Worm (Caenorhabditis elegans) whole organism, L4 larva: Measurements from ENCODE around the gene F56C3.9.

ENCODE experiments used
- F37D6.2 ChIP-seq: sonication (generic microtip); optimal IDR thresholded peaks from 2 replicates; lab custom pipeline; 2016; ENCODE audit warnings: mild to moderate bottlenecking, missing genetic modification characterization, missing compliant biosample characterization
- F44E2.7 ChIP-seq: fragments of 200-800 bp; sonication (Bioruptor generic); IDR thresholded peaks from 2 replicates; pipeline ENCODE4 v2.1.2; 2022; ENCODE audit warnings: missing genetic modification characterization, missing compliant biosample characterization
- F49E8.2 ChIP-seq: sonication (generic microtip); optimal IDR thresholded peaks from 2 replicates; lab custom pipeline; 2016; ENCODE audit warnings: missing compliant biosample characterization, mild to moderate bottlenecking, missing genetic modification characterization, borderline replicate concordance
- Y48G9A.11 ChIP-seq: fragments of 200-800 bp; sonication (Bioruptor generic); IDR thresholded peaks from 2 replicates; pipeline ENCODE4 v1.3.6; 2022; ENCODE audit warnings: missing genetic modification reagents, missing genetic modification characterization, missing compliant biosample characterization
- Y5F2A.4 ChIP-seq: fragments of 200-800 bp; sonication (Bioruptor generic); optimal IDR thresholded peaks from 2 replicates; lab custom pipeline; 2018; ENCODE audit warnings: mild to moderate bottlenecking, missing genetic modification characterization, missing compliant biosample characterization
- aha-1 ChIP-seq: fragments of 150-350 bp; peaks from one replicate; lab custom pipeline; 2014; ENCODE audit warnings: missing biosample characterization, missing genetic modification characterization
- arid-1 ChIP-seq: fragments of 200-800 bp; sonication (Bioruptor generic); conservative IDR thresholded peaks from 2 replicates; pipeline ENCODE4 v1.3.6; 2022; ENCODE audit warnings: missing genetic modification reagents, missing genetic modification characterization, missing compliant biosample characterization
- attf-4 ChIP-seq: sonication (generic microtip); optimal IDR thresholded peaks from 3 replicates; lab custom pipeline; 2017; ENCODE audit warnings: missing biosample characterization, missing genetic modification characterization
- ceh-20 ChIP-seq: fragments of 200-800 bp; sonication (Bioruptor generic); IDR thresholded peaks from 2 replicates; pipeline ENCODE4 v1.3.6; 2022; ENCODE audit warnings: missing genetic modification reagents, missing genetic modification characterization, missing compliant biosample characterization
- ceh-28 ChIP-seq: fragments of 150-350 bp; optimal IDR thresholded peaks from 2 replicates; lab custom pipeline; 2014; ENCODE audit warnings: missing biosample characterization, missing genetic modification reagents, missing genetic modification characterization
- ceh-32 ChIP-seq: sonication (generic microtip); optimal IDR thresholded peaks from 2 replicates; lab custom pipeline; 2016; ENCODE audit warnings: mild to moderate bottlenecking, missing genetic modification characterization, missing compliant biosample characterization; ENCODE audit not compliant: poor library complexity
- ceh-62 ChIP-seq: sonication (generic microtip); optimal IDR thresholded peaks from 2 replicates; lab custom pipeline; 2017; ENCODE audit warnings: missing biosample characterization, missing genetic modification characterization
- ceh-82 ChIP-seq: sonication (generic microtip); optimal IDR thresholded peaks from 2 replicates; lab custom pipeline; 2017; ENCODE audit warnings: missing biosample characterization, missing genetic modification characterization
- cey-2 ChIP-seq: sonication (generic microtip); optimal IDR thresholded peaks from 3 replicates; lab custom pipeline; 2017; ENCODE audit warnings: missing genetic modification characterization, mild to moderate bottlenecking, missing compliant biosample characterization, antibody characterized with exemption, borderline replicate concordance; ENCODE audit not compliant: insufficient read depth
- daf-19 ChIP-seq: fragments of 200-800 bp; sonication (Bioruptor generic); conservative IDR thresholded peaks from 2 replicates; pipeline ENCODE4 v1.3.6; 2022; ENCODE audit warnings: missing genetic modification characterization, missing compliant biosample characterization
- daf-8 ChIP-seq: fragments of 200-800 bp; sonication (Bioruptor generic); IDR thresholded peaks from 2 replicates; pipeline ENCODE4 v1.3.6; 2022; ENCODE audit warnings: missing genetic modification characterization, missing compliant biosample characterization
- dmd-6 ChIP-seq: fragments of 200-800 bp; sonication (Bioruptor generic); IDR thresholded peaks from 2 replicates; pipeline ENCODE4 v1.3.6; 2022; ENCODE audit warnings: missing genetic modification reagents, missing genetic modification characterization, missing compliant biosample characterization
- dpl-1 ChIP-seq: fragments of 150-350 bp; optimal IDR thresholded peaks from 2 replicates; lab custom pipeline; 2014; ENCODE audit warnings: missing biosample characterization, missing genetic modification reagents, missing genetic modification characterization
- dve-1 ChIP-seq: sonication (generic microtip); optimal IDR thresholded peaks from 2 replicates; lab custom pipeline; 2017; ENCODE audit warnings: antibody characterized with exemption, mild to moderate bottlenecking, missing genetic modification characterization, missing compliant biosample characterization; ENCODE audit not compliant: insufficient read depth
- egl-27 ChIP-seq: sonication (generic microtip); optimal IDR thresholded peaks from 3 replicates; lab custom pipeline; 2017; ENCODE audit warnings: missing biosample characterization, missing genetic modification reagents, missing genetic modification characterization
- fos-1 ChIP-seq: fragments of 150-350 bp; optimal IDR thresholded peaks from 2 replicates; lab custom pipeline; 2014; ENCODE audit warnings: missing biosample characterization, missing genetic modification characterization
- gei-8 ChIP-seq: fragments of 200-800 bp; sonication (Bioruptor generic); optimal IDR thresholded peaks from 2 replicates; lab custom pipeline; 2018; ENCODE audit warnings: mild to moderate bottlenecking, missing genetic modification characterization, missing compliant biosample characterization
- hif-1 ChIP-seq, 2 experiments: sonication (generic microtip); optimal IDR thresholded peaks; 2 replicates each; lab custom pipeline; 2016 to 2017; ENCODE audit warnings: missing compliant biosample characterization in 2 of 2, missing genetic modification characterization in 2 of 2, missing genetic modification reagents in 2 of 2, missing genotype in 2 of 2, mild to moderate bottlenecking in 1 of 2
- hlh-11 ChIP-seq: fragments of 200-800 bp; sonication (Bioruptor generic); optimal IDR thresholded peaks from 2 replicates; lab custom pipeline; 2018; ENCODE audit warnings: mild to moderate bottlenecking, missing genetic modification characterization, missing compliant biosample characterization
- hmg-1.1 ChIP-seq: fragments of 200-800 bp; sonication (Bioruptor generic); IDR thresholded peaks from 2 replicates; pipeline ENCODE4 v1.3.6; 2022; ENCODE audit warnings: missing genetic modification reagents, missing genetic modification characterization, missing compliant biosample characterization
- jun-1 ChIP-seq: fragments of 150-350 bp; optimal IDR thresholded peaks from 2 replicates; lab custom pipeline; 2014; ENCODE audit warnings: missing biosample characterization, missing genetic modification reagents, missing genetic modification characterization
- lim-7 ChIP-seq: fragments of 200-800 bp; sonication (Bioruptor generic); IDR thresholded peaks from 2 replicates; pipeline ENCODE4 v1.3.6; 2022; ENCODE audit warnings: missing genetic modification characterization, missing compliant biosample characterization
- lin-1 ChIP-seq: fragments of 200-800 bp; sonication (Bioruptor generic); IDR thresholded peaks from 2 replicates; pipeline ENCODE4 v1.3.6; 2022; ENCODE audit warnings: missing genetic modification reagents, missing genetic modification characterization, missing compliant biosample characterization
- lin-13 ChIP-seq: fragments of 150-350 bp; optimal IDR thresholded peaks from 2 replicates; lab custom pipeline; 2014; ENCODE audit warnings: missing biosample characterization, missing genetic modification reagents, missing genetic modification characterization
- lin-15B ChIP-seq: fragments of 150-350 bp; sonication (generic microtip); optimal IDR thresholded peaks from 3 replicates; lab custom pipeline; 2014; ENCODE audit warnings: missing biosample characterization, missing genetic modification characterization
- lin-29 ChIP-seq: fragments of 200-800 bp; sonication (Bioruptor generic); IDR thresholded peaks from 2 replicates; pipeline ENCODE4 v1.3.6; 2022; ENCODE audit warnings: missing genetic modification reagents, missing genetic modification characterization, missing compliant biosample characterization
- madf-9 ChIP-seq: fragments of 200-800 bp; sonication (Bioruptor generic); conservative IDR thresholded peaks from 2 replicates; pipeline ENCODE4 v1.3.6; 2022; ENCODE audit warnings: missing genetic modification reagents, missing genetic modification characterization, missing compliant biosample characterization
- mdt-29 ChIP-seq: fragments of 200-800 bp; sonication (Bioruptor generic); IDR thresholded peaks from 2 replicates; pipeline ENCODE4 v1.3.6; 2022; ENCODE audit warnings: missing genetic modification reagents, missing genetic modification characterization, missing compliant biosample characterization
- mep-1 ChIP-seq: fragments of 150-350 bp; sonication (generic microtip); optimal IDR thresholded peaks from 3 replicates; lab custom pipeline; 2014; ENCODE audit warnings: missing biosample characterization, missing genetic modification characterization
- mxl-3 ChIP-seq: fragments of 200-800 bp; sonication (Bioruptor generic); optimal IDR thresholded peaks from 2 replicates; lab custom pipeline; 2018; ENCODE audit warnings: mild to moderate bottlenecking, missing genetic modification characterization, missing compliant biosample characterization
- nhr-102 ChIP-seq: sonication (generic microtip); optimal IDR thresholded peaks from 2 replicates; lab custom pipeline; 2016; ENCODE audit warnings: mild to moderate bottlenecking, missing genetic modification characterization, moderate library complexity, missing compliant biosample characterization
- nhr-28 ChIP-seq: fragments of 150-350 bp; optimal IDR thresholded peaks from 2 replicates; lab custom pipeline; 2014; ENCODE audit warnings: missing biosample characterization, missing genetic modification characterization
- nhr-6 ChIP-seq: fragments of 150-350 bp; optimal IDR thresholded peaks from 2 replicates; lab custom pipeline; 2014; ENCODE audit warnings: missing biosample characterization, missing genetic modification characterization
- php-3 ChIP-seq: fragments of 200-800 bp; sonication (Bioruptor generic); IDR thresholded peaks from 2 replicates; pipeline ENCODE4 v1.3.6; 2022; ENCODE audit warnings: missing genetic modification reagents, missing genetic modification characterization, missing compliant biosample characterization
- rbr-2 ChIP-seq: sonication (generic microtip); optimal IDR thresholded peaks from 2 replicates; lab custom pipeline; 2016; ENCODE audit warnings: missing genotype, missing genetic modification characterization, missing compliant biosample characterization
- saeg-2 ChIP-seq: fragments of 200-800 bp; sonication (Bioruptor generic); IDR thresholded peaks from 2 replicates; pipeline ENCODE4 v1.3.6; 2022; ENCODE audit warnings: missing genetic modification reagents, missing genetic modification characterization, missing compliant biosample characterization
- sdz-12 ChIP-seq: fragments of 200-800 bp; sonication (Bioruptor generic); optimal IDR thresholded peaks from 2 replicates; lab custom pipeline; 2018; ENCODE audit warnings: mild to moderate bottlenecking, missing genetic modification characterization, missing compliant biosample characterization
- set-16 ChIP-seq: fragments of 200-800 bp; sonication (Bioruptor generic); IDR thresholded peaks from 2 replicates; pipeline ENCODE4 v1.3.6; 2022; ENCODE audit warnings: missing genetic modification reagents, missing genetic modification characterization, missing compliant biosample characterization
- spr-1 ChIP-seq: sonication (generic microtip); optimal IDR thresholded peaks from 2 replicates; lab custom pipeline; 2016; ENCODE audit warnings: mild to moderate bottlenecking, missing genetic modification characterization, missing compliant biosample characterization
- tra-1 ChIP-seq: fragments of 200-800 bp; sonication (Bioruptor generic); IDR thresholded peaks from 2 replicates; pipeline ENCODE4 v1.3.6; 2022; ENCODE audit warnings: missing genetic modification reagents, missing genetic modification characterization, missing compliant biosample characterization
- unc-130 ChIP-seq: sonication (generic microtip); optimal IDR thresholded peaks from 2 replicates; lab custom pipeline; 2016; ENCODE audit warnings: missing genetic modification reagents, missing genetic modification characterization, missing compliant biosample characterization
- unc-39 ChIP-seq: sonication (generic microtip); optimal IDR thresholded peaks from 2 replicates; lab custom pipeline; 2017; ENCODE audit warnings: missing biosample characterization, missing genetic modification characterization
- unc-62 ChIP-seq, 3 experiments: fragments of 150-350 bp in 1 of 3; sonication (generic microtip); optimal IDR thresholded peaks in 2 of 3; peaks in 1 of 3; 1 replicate in 1 of 3; 2 replicates in 2 of 3; lab custom pipeline; 2014 to 2017; ENCODE audit warnings: missing biosample characterization in 3 of 3, missing genetic modification characterization in 3 of 3, missing genetic modification reagents in 3 of 3, missing genotype in 1 of 3
- zag-1 ChIP-seq: fragments of 150-350 bp; optimal IDR thresholded peaks from 2 replicates; lab custom pipeline; 2014; ENCODE audit warnings: missing biosample characterization, missing genetic modification characterization
- zip-11 ChIP-seq: fragments of 200-800 bp; sonication (Bioruptor generic); IDR thresholded peaks from 2 replicates; pipeline ENCODE4 v1.3.6; 2022; ENCODE audit warnings: missing genetic modification characterization, missing compliant biosample characterization
- ztf-11 ChIP-seq: fragments of 150-350 bp; optimal IDR thresholded peaks from 2 replicates; lab custom pipeline; 2014; ENCODE audit warnings: missing biosample characterization, missing genetic modification characterization

F56C3.9 gene

ce11 chrX:1344818-1345217 lies 49.0 kb downstream of the F56C3.9 start (continued):
- peak; percentile 42 to 76 for TF ChIP-seq unc-62 (GFP tag; optimal IDR thresholded peaks at IDR 0.05 in 1 of 2; lab: Kevin White, UChicago)
- no peak for TF ChIP-seq unc-62 (tag; optimal IDR thresholded peaks at IDR 0.05; lab: Kevin White, UChicago)
- peak; percentile 98 for TF ChIP-seq jun-1 (tag; lab: Kevin White, UChicago)
- TF ChIP-seq gei-8 (GFP tag; lab: Kevin White, UChicago): no peak
- peak; percentile 89 for TF ChIP-seq mxl-3 (GFP tag; lab: Kevin White, UChicago)
- no peak; the same call in none of the 2 replicates for TF ChIP-seq arid-1 (GFP tag; lab: Robert Waterston, UW)
- peak; percentile 100 for TF ChIP-seq hmg-1.1 (GFP tag; lab: Robert Waterston, UW)
- peak; percentile 44 for TF ChIP-seq ceh-82 (tag; lab: Kevin White, UChicago)
- TF ChIP-seq nhr-102 (tag; lab: Kevin White, UChicago): peak; percentile 99
- peak; percentile 94 for TF ChIP-seq ceh-20 (GFP tag; lab: Robert Waterston, UW)
- TF ChIP-seq madf-9: peak; percentile 94
- no peak for TF ChIP-seq F49E8.2
- TF ChIP-seq spr-1: peak; percentile 96
- peak; percentile 89 for TF ChIP-seq ztf-11 (tag; lab: Kevin White, UChicago)
- TF ChIP-seq lim-7 (GFP tag; lab: Robert Waterston, UW): no peak
- TF ChIP-seq lin-13: peak; percentile 94
- peak; percentile 98 for TF ChIP-seq rbr-2
- TF ChIP-seq php-3: peak; percentile 95
- peak; percentile 3 for TF ChIP-seq lin-15B (tag; lab: Kevin White, UChicago)
- TF ChIP-seq dve-1 (tag; lab: Kevin White, UChicago): peak; percentile 99
- peak; percentile 90 for TF ChIP-seq nhr-6 (tag; lab: Kevin White, UChicago)
- TF ChIP-seq mep-1 (tag; lab: Kevin White, UChicago): peak; percentile 99
- peak; percentile 76 for TF ChIP-seq mdt-29 (GFP tag; lab: Robert Waterston, UW)
- no peak for TF ChIP-seq egl-27 (tag; lab: Kevin White, UChicago)
- TF ChIP-seq lin-1 (GFP tag; lab: Robert Waterston, UW): peak; percentile 89
- peak; percentile 100 for TF ChIP-seq aha-1 (tag; lab: Kevin White, UChicago)
- peak; percentile 87 for TF ChIP-seq tra-1 (GFP tag; lab: Robert Waterston, UW)
- TF ChIP-seq hif-1 (tag; optimal IDR thresholded peaks at IDR 0.05; lab: Kevin White, UChicago): peak; percentile 61 to 67
- TF ChIP-seq dpl-1: peak; percentile 74
- no peak for TF ChIP-seq sdz-12
- peak; percentile 96 for TF ChIP-seq hlh-11 (tag; lab: Kevin White, UChicago)
- peak; percentile 90 for TF ChIP-seq nhr-28
- peak; percentile 85 for TF ChIP-seq zag-1
- peak; percentile 90 for TF ChIP-seq ceh-28 (tag; lab: Kevin White, UChicago)
- TF ChIP-seq fos-1 (tag; lab: Kevin White, UChicago): peak; percentile 85
- TF ChIP-seq unc-39 (tag; lab: Kevin White, UChicago): peak; percentile 58
- TF ChIP-seq dmd-6 (GFP tag; lab: Robert Waterston, UW): peak; percentile 92
- TF ChIP-seq unc-130 (GFP tag; lab: Kevin White, UChicago): no peak
- TF ChIP-seq Y5F2A.4: peak; percentile 87
- TF ChIP-seq zip-11: peak; percentile 73; the same call in 1 of the 2 replicates
- peak; percentile 77; the same call in 1 of the 2 replicates for TF ChIP-seq daf-8 (GFP tag; lab: Robert Waterston, UW)
- TF ChIP-seq ceh-32 (tag; lab: Kevin White, UChicago): peak; percentile 87
- peak; percentile 87 for TF ChIP-seq daf-19
- no peak for TF ChIP-seq set-16 (GFP tag; lab: Robert Waterston, UW)
- TF ChIP-seq F37D6.2 (tag; lab: Kevin White, UChicago): peak; percentile 98
- peak; percentile 87 for TF ChIP-seq saeg-2 (GFP tag; lab: Robert Waterston, UW)
- TF ChIP-seq Y48G9A.11 (GFP tag; lab: Robert Waterston, UW): peak; percentile 69; the same call in 1 of the 2 replicates
- no peak for TF ChIP-seq ceh-62 (tag; lab: Kevin White, UChicago)
- TF ChIP-seq cey-2 (tag; lab: Kevin White, UChicago): no peak
- TF ChIP-seq F44E2.7 (GFP tag; lab: Robert Waterston, UW): no peak
- TF ChIP-seq lin-29 (GFP tag; lab: Robert Waterston, UW): peak; percentile 96
- peak; percentile 55 for TF ChIP-seq attf-4 (tag; lab: Kevin White, UChicago)
